Worm (Caenorhabditis elegans): Measurements from ENCODE around the gene mut-7.

Gene mut-7

DNA sequence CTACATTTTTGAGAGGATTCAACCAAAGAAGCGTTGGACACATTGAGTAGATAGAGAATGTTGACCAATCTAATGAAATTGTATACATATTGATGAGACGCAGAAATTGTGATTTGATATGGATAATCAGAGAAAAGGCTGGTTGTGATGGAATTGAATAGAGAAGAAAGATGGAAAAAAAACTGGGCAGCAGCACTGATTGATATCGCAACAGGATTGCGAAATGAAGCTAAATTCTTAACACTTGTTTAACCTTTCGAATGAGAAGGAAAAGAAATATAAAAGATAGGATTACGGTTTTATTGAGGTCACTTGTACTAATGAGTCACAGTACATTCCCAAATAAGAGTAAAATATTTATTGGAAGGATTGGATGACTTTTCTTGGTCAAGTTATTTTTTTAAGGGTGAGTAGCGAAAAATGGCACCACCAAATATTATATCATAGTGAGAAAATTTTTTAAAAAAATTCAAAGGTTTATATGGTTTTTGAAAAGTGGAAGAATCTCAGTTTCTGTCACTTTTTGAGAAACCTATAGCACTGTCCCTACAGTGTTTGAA lies 39.9 kb downstream of the mut-7 start:
- no peak for TF ChIP-seq tbx-2 (tag; optimal IDR thresholded peaks at IDR 0.05)
- no peak for TF ChIP-seq ceh-34 (tag; optimal IDR thresholded peaks at IDR 0.05)
- no peak for TF ChIP-seq ceh-31 (tag; optimal IDR thresholded peaks at IDR 0.05)
- TF ChIP-seq ceh-19 (GFP tag; optimal IDR thresholded peaks at IDR 0.05) = no peak
- TF ChIP-seq pag-3 (tag; optimal IDR thresholded peaks at IDR 0.05; ENCODE audit: borderline replicate concordance) = no peak
- no peak for TF ChIP-seq T23F11.4 (GFP tag; optimal IDR thresholded peaks at IDR 0.05)
- no peak for TF ChIP-seq pqm-1 (tag; optimal IDR thresholded peaks at IDR 0.05)
- TF ChIP-seq ref-2 (tag; optimal IDR thresholded peaks at IDR 0.05) = no peak
- TF ChIP-seq dve-1 (tag; optimal IDR thresholded peaks at IDR 0.05) = no peak
- no peak for TF ChIP-seq nhr-11 (tag; optimal IDR thresholded peaks at IDR 0.05)
- TF ChIP-seq hlh-13 (GFP tag; optimal IDR thresholded peaks at IDR 0.05) = no peak
- TF ChIP-seq ceh-48 (tag; optimal IDR thresholded peaks at IDR 0.05) = no peak
- TF ChIP-seq pros-1 (tag; optimal IDR thresholded peaks at IDR 0.05) = no peak
- no peak for TF ChIP-seq K02D7.2 (tag; optimal IDR thresholded peaks at IDR 0.05)
- no peak for TF ChIP-seq sox-4 (tag; optimal IDR thresholded peaks at IDR 0.05)
- no peak for TF ChIP-seq odd-2 (tag; optimal IDR thresholded peaks at IDR 0.05)
- no peak for TF ChIP-seq fkh-6 (tag; optimal IDR thresholded peaks at IDR 0.05)
- no peak for TF ChIP-seq ahr-1 (tag; optimal IDR thresholded peaks at IDR 0.05)
- TF ChIP-seq hlh-15 (tag; optimal IDR thresholded peaks at IDR 0.05) = no peak

DNA sequence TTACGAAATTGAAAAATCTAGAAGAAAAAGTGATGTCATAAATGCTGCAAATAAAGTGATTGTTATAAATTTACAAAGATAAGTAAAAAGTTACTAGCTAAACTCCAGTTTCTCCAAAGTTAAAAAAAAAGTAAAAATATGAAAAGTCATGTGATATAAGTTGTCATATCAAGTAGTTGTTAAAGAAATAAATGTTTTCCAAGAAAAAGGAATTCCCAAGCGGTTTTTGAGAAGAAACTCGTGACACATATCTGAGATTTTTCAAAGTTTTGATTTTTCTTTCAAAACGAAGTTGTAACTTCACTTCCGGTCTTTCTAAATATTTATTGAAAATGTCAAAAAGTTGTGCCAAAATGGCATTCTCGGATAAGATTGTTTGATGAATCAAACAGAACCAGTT lies 41.1 kb downstream of the mut-7 start:
- TF ChIP-seq ceh-14 (tag; optimal IDR thresholded peaks at IDR 0.05) = no peak
- TF ChIP-seq pat-9 (tag; optimal IDR thresholded peaks at IDR 0.05) = no peak
- no peak for TF ChIP-seq fax-1 (tag; optimal IDR thresholded peaks at IDR 0.05)
- no peak for TF ChIP-seq hlh-6 (tag; optimal IDR thresholded peaks at IDR 0.05)
- TF ChIP-seq ceh-18 (tag; optimal IDR thresholded peaks at IDR 0.05) = no peak
- no peak for TF ChIP-seq npax-4 (tag; optimal IDR thresholded peaks at IDR 0.05)
- no peak for TF ChIP-seq fkh-6 (tag; optimal IDR thresholded peaks at IDR 0.05)

DNA sequence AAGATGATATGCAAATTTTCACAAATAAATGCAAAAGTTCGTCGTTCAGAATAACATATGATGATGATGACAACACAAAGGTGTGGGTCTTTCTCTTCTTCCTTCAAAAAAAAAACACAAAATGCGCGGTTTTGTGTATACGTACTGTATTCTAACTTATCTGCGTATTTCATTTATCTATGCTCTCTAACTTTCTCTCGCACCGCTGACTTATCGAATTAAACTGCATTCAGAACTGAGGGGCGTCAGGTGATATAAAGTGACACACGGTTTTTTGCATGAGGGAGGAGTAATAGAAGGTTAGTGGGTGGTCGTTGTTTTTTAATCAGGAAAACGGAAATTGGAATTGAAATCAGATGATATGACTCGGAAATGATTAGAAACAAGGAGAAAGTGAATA lies 41.9 kb downstream of the mut-7 start, which contains the start of gene sod-4:
Gene sod-4, minus strand, starts transcription at position 109 of the 400 bp plus-strand sequence.
- TF ChIP-seq pha-4 (tag; optimal IDR thresholded peaks at IDR 0.05) (no peak), ceh-30 (tag; optimal IDR thresholded peaks at IDR 0.05) (no peak), hlh-8 (tag; optimal IDR thresholded peaks at IDR 0.05) (no peak), C08G9.2 (tag; optimal IDR thresholded peaks at IDR 0.05) (no peak), unc-86 (tag; optimal IDR thresholded peaks at IDR 0.05) (no peak), pros-1 (tag; optimal IDR thresholded peaks at IDR 0.05) (no peak), ztf-16 (tag; optimal IDR thresholded peaks at IDR 0.05) (no peak), zip-5 (tag; optimal IDR thresholded peaks at IDR 0.05) (no peak), syd-9 (tag; optimal IDR thresholded peaks at IDR 0.05) (no peak), ceh-2 (tag; optimal IDR thresholded peaks at IDR 0.05) (no peak), ceh-22 (tag; optimal IDR thresholded peaks at IDR 0.05) (no peak), ceh-45 (GFP tag; IDR thresholded peaks at IDR 0.05) (no peak), F13H6.1 (tag; optimal IDR thresholded peaks at IDR 0.05) (no peak), eyg-1 (tag; optimal IDR thresholded peaks at IDR 0.05) (no peak), unc-55 (GFP tag; optimal IDR thresholded peaks at IDR 0.05) (no peak), K02D7.2 (tag; optimal IDR thresholded peaks at IDR 0.05) (no peak), ttx-3 (tag; optimal IDR thresholded peaks at IDR 0.05) (no peak), ets-4 (tag; optimal IDR thresholded peaks at IDR 0.05) (no peak), nhr-11 (tag; optimal IDR thresholded peaks at IDR 0.05) (no peak)
